Worm (Caenorhabditis elegans): Measurements from ENCODE around the gene F45F2.11.

DNA sequence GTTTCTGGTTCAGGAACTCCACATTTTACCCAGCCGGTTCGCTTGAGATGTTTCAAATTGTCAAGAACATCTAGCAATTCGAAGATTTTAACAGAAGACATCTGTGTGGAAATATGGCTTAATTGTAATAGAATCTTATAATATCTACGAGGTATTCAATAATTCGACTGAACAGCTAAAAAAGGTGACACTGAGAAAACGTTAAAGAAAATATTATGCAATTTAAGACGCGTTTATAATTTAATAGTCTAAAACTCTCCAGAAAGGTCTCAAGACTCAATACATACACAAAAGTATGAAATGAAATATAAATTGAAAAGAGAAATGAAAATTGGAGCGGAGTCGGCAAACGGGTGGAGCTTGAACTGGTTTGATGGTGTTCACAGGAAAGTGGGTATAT lies 7.3 kb downstream of the F45F2.11 start, which contains the start of gene F45F2.9:
- TF ChIP-seq ceh-14 (tag; optimal IDR thresholded peaks at IDR 0.05) (no peak), dve-1 (tag; optimal IDR thresholded peaks at IDR 0.05) (no peak), mec-3 (tag; optimal IDR thresholded peaks at IDR 0.05; ENCODE audit: borderline replicate concordance) (no peak), pha-4 (tag; optimal IDR thresholded peaks at IDR 0.05) (no peak), pax-1 (tag; optimal IDR thresholded peaks at IDR 0.05) (no peak), ceh-9 (tag; optimal IDR thresholded peaks at IDR 0.05) (no peak), ceh-30 (tag; optimal IDR thresholded peaks at IDR 0.05) (no peak), ceh-6 (GFP tag; optimal IDR thresholded peaks at IDR 0.05) (no peak), hlh-30 (tag; optimal IDR thresholded peaks at IDR 0.05; ENCODE audit: insufficient read depth) (no peak), odd-2 (tag; optimal IDR thresholded peaks at IDR 0.05) (no peak), pros-1 (tag; optimal IDR thresholded peaks at IDR 0.05) (no peak), C38D4.7 (GFP tag; optimal IDR thresholded peaks at IDR 0.05) (no peak), lim-6 (tag; optimal IDR thresholded peaks at IDR 0.05) (no peak)

Data from whole organism, late embryonic.